Fruit fly (Drosophila melanogaster): ENCODE data around the gene CG11714.

DNA sequence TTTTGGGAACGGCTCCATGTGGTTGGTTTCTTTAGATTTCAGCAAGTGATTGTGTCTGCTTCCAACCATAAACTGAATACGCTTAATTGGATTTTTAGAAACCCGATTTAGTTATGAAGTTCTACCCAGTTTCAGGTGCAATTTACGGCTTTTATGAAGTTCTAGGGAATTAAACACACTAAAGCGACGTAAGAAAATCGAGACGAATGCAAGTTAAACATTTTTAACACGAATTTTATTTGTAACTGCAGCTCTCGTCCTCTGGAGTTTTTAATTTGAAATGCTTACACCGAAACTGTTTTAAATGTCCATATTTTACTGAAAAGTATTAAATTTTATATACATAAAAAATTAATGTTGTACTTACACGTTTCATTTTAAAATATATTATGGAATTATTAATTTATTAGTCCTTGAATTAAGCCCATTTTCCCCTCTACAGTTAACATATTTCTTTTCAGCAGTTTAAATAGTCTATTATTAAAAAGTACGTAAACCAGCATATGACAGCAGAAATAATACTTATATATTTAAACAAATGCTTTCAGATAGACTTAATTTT is 41.5 kb upstream of the CG11714 start, which contains the start of the genes CG46412 and CG33267:
- TF ChIP-seq psq (GFP tag; optimal IDR thresholded peaks at IDR 0.05): no peak
- no peak for TF ChIP-seq emc (GFP tag; optimal IDR thresholded peaks at IDR 0.05)
